Worm (Caenorhabditis elegans) whole organism, mixed stage, embryonic: Measurements from ENCODE around the gene ent-5.

ENCODE experiments used
- ces-1 ChIP-seq: fragments of 150-350 bp; optimal IDR thresholded peaks from 2 replicates; lab custom pipeline; 2014; ENCODE audit warnings: missing biosample characterization, missing genetic modification reagents, missing genetic modification characterization
- cnd-1 ChIP-seq: fragments of 200-800 bp; sonication (Bioruptor generic); optimal IDR thresholded peaks from 2 replicates; lab custom pipeline; 2018; ENCODE audit warnings: mild to moderate bottlenecking, missing genetic modification characterization, missing compliant biosample characterization
- elt-3 ChIP-seq: fragments of 150-350 bp; optimal IDR thresholded peaks from 2 replicates; lab custom pipeline; 2014; ENCODE audit warnings: missing biosample characterization, missing genetic modification characterization
- nhr-237 ChIP-seq: fragments of 150-350 bp; optimal IDR thresholded peaks from 2 replicates; lab custom pipeline; 2014; ENCODE audit warnings: missing biosample characterization, missing genetic modification characterization
- nhr-28 ChIP-seq: fragments of 150-350 bp; optimal IDR thresholded peaks from 2 replicates; lab custom pipeline; 2014; ENCODE audit warnings: missing biosample characterization, missing genetic modification characterization
- nhr-76 ChIP-seq: sonication (generic microtip); optimal IDR thresholded peaks from 2 replicates; lab custom pipeline; 2017; ENCODE audit warnings: missing biosample characterization, missing genetic modification characterization
- snpc-4 ChIP-seq: fragments of 150-350 bp; optimal IDR thresholded peaks from 2 replicates; lab custom pipeline; 2014; ENCODE audit warnings: missing biosample characterization, missing genetic modification characterization
- unc-62 ChIP-seq: fragments of 150-350 bp; optimal IDR thresholded peaks from 2 replicates; lab custom pipeline; 2014; ENCODE audit warnings: missing biosample characterization, missing genetic modification reagents, missing genetic modification characterization
- ztf-11 ChIP-seq: fragments of 150-350 bp; optimal IDR thresholded peaks from 2 replicates; lab custom pipeline; 2014; ENCODE audit warnings: missing biosample characterization, missing genetic modification characterization

DNA sequence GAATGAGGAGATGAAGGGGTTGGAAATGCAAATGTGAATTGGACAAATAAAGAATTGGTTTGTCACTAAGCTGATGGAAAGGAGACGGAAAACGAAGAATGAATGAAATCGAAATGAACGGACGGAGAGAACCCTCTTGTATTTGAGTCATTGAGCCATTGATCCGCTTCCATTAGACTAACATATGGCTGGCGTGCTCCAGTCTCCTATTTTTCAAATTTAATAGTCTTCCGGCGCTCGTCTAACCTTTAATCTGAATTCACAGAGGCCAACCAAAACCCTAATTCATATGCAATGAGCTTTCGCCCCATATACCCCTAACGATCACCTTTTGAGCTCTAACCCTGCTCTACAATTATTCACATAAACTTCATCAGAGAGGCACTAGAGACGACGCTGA is 27.0 kb downstream of the ent-5 start, which contains the start of gene C46C11.3:
- TF ChIP-seq unc-62 (GFP tag; lab: Kevin White, UChicago), result no peak
- TF ChIP-seq nhr-28 (tag; lab: Kevin White, UChicago), result no peak
- TF ChIP-seq cnd-1 (tag; lab: Kevin White, UChicago), result no peak
- TF ChIP-seq elt-3 (tag; lab: Kevin White, UChicago), result no peak
- TF ChIP-seq nhr-76 (tag; lab: Kevin White, UChicago), result no peak
- TF ChIP-seq ztf-11, result no peak
- TF ChIP-seq ces-1 (GFP tag; lab: Kevin White, UChicago), result no peak
- TF ChIP-seq nhr-237 (tag; lab: Kevin White, UChicago), result no peak
- TF ChIP-seq snpc-4, result no peak
